Fruit fly (Drosophila melanogaster) whole organism, embryonic: Measurements from ENCODE around the gene CG5641.

Experiments used
- Atf6 ChIP-seq: fragments of 200-800 bp; sonication (Bioruptor generic); IDR thresholded peaks from 2 replicates; pipeline ENCODE4 v1.3.6; 2022; ENCODE audit warnings: missing biosample characterization, missing genetic modification characterization
- C15 ChIP-seq: fragments of 200-800 bp; sonication (Bioruptor generic); IDR thresholded peaks from 3 replicates; pipeline ENCODE4 v1.3.6; 2022; ENCODE audit warnings: missing biosample characterization, missing genetic modification characterization
- CG10274 ChIP-seq: fragments of 200-800 bp; sonication (Bioruptor generic); optimal IDR thresholded peaks from 3 replicates; lab custom pipeline; 2017; ENCODE audit warnings: missing biosample characterization, mild to moderate bottlenecking, missing genetic modification characterization
- CG10543 ChIP-seq: fragments of 200-800 bp; sonication (Bioruptor generic); optimal IDR thresholded peaks from 3 replicates; lab custom pipeline; 2017; ENCODE audit warnings: missing biosample characterization, mild to moderate bottlenecking, missing genetic modification characterization, moderate library complexity
- CG13287 ChIP-seq: fragments of 200-800 bp; sonication (Bioruptor generic); IDR thresholded peaks from 2 replicates; pipeline ENCODE4 v1.3.6; 2022; ENCODE audit warnings: missing biosample characterization, missing genetic modification characterization; ENCODE audit not compliant: partially characterized antibody
- CG15269 ChIP-seq: fragments of 200-800 bp; sonication (Bioruptor generic); optimal IDR thresholded peaks from 2 replicates; lab custom pipeline; 2018; ENCODE audit warnings: missing biosample characterization, mild to moderate bottlenecking, missing genetic modification characterization, moderate library complexity
- CG15514 ChIP-seq: fragments of 200-800 bp; sonication (Bioruptor generic); optimal IDR thresholded peaks from 3 replicates; lab custom pipeline; 2017; ENCODE audit warnings: missing biosample characterization, missing genetic modification characterization, mild to moderate bottlenecking, moderate library complexity, missing genetic modification reagents
- CG18011 ChIP-seq: fragments of 200-800 bp; sonication (Bioruptor generic); optimal IDR thresholded peaks from 2 replicates; lab custom pipeline; 2017; ENCODE audit warnings: missing biosample characterization, missing genetic modification characterization, mild to moderate bottlenecking, moderate library complexity, missing genotype
- CG2712 ChIP-seq: fragments of 200-800 bp; optimal IDR thresholded peaks from 3 replicates; lab custom pipeline; 2019; ENCODE audit warnings: missing biosample characterization, mild to moderate bottlenecking, missing genetic modification characterization, moderate library complexity
- CG3065 ChIP-seq: fragments of 200-800 bp; sonication (Bioruptor generic); optimal IDR thresholded peaks from 2 replicates; lab custom pipeline; 2016; ENCODE audit warnings: missing biosample characterization, missing genetic modification characterization
- CG33557 ChIP-seq: fragments of 200-800 bp; sonication (Bioruptor generic); optimal IDR thresholded peaks from 2 replicates; lab custom pipeline; 2019; ENCODE audit warnings: missing biosample characterization, mild to moderate bottlenecking, missing genetic modification characterization, moderate library complexity
- CG42726 ChIP-seq: fragments of 200-800 bp; sonication (Bioruptor generic); IDR thresholded peaks from 2 replicates; pipeline ENCODE4 v1.3.6; 2022; ENCODE audit warnings: missing biosample characterization, missing genetic modification characterization; ENCODE audit not compliant: partially characterized antibody
- CG8281 ChIP-seq: fragments of 200-800 bp; sonication (Bioruptor generic); optimal IDR thresholded peaks from 2 replicates; lab custom pipeline; 2018; ENCODE audit warnings: missing biosample characterization, mild to moderate bottlenecking, missing genetic modification characterization, moderate library complexity
- CG9727 ChIP-seq: fragments of 200-800 bp; sonication (Bioruptor generic); optimal IDR thresholded peaks from 3 replicates; lab custom pipeline; 2017; ENCODE audit warnings: missing biosample characterization, mild to moderate bottlenecking, missing genetic modification characterization
- CG9876 ChIP-seq: fragments of 200-800 bp; sonication (Bioruptor generic); optimal IDR thresholded peaks from 2 replicates; lab custom pipeline; 2016; ENCODE audit warnings: missing biosample characterization, missing genetic modification characterization
- CTCF ChIP-seq: fragments of 200-800 bp; sonication (Bioruptor generic); optimal IDR thresholded peaks from 2 replicates; lab custom pipeline; 2017; ENCODE audit warnings: missing biosample characterization, mild to moderate bottlenecking, missing genetic modification characterization, moderate library complexity
- Drgx ChIP-seq: fragments of 200-800 bp; sonication (Bioruptor generic); IDR thresholded peaks from 2 replicates; pipeline ENCODE4 v1.3.6; 2022; ENCODE audit warnings: missing biosample characterization, missing genetic modification characterization
- E2f2 ChIP-seq: fragments of 200-800 bp; sonication (Bioruptor generic); IDR thresholded peaks from 2 replicates; pipeline ENCODE4 v1.3.6; 2022; ENCODE audit warnings: missing biosample characterization, missing genetic modification characterization
- Ets65A ChIP-seq: fragments of 200-800 bp; sonication (Bioruptor generic); peaks from one replicate; lab custom pipeline; 2016; ENCODE audit warnings: missing biosample characterization, missing genetic modification characterization
- HLH4C ChIP-seq: fragments of 200-800 bp; sonication (Bioruptor generic); IDR thresholded peaks from 3 replicates; pipeline ENCODE4 v1.3.6; 2022; ENCODE audit warnings: missing biosample characterization, missing genetic modification characterization; ENCODE audit not compliant: partially characterized antibody
- HLHmδ ChIP-seq: fragments of 200-800 bp; sonication (Bioruptor generic); optimal IDR thresholded peaks from 2 replicates; lab custom pipeline; 2018; ENCODE audit warnings: missing biosample characterization, mild to moderate bottlenecking, missing genetic modification characterization, moderate library complexity
- HmgZ ChIP-seq: fragments of 200-800 bp; sonication (Bioruptor generic); optimal IDR thresholded peaks from 2 replicates; lab custom pipeline; 2018; ENCODE audit warnings: missing biosample characterization, mild to moderate bottlenecking, missing genetic modification characterization
- Jarid2 ChIP-seq: fragments of 200-800 bp; sonication (Bioruptor generic); optimal IDR thresholded peaks from 3 replicates; lab custom pipeline; 2017; ENCODE audit warnings: mild to moderate bottlenecking, missing biosample characterization, missing genetic modification reagents, missing genetic modification characterization
- Max ChIP-seq: fragments of 200-800 bp; sonication (Bioruptor generic); optimal IDR thresholded peaks from 2 replicates; lab custom pipeline; 2016; ENCODE audit warnings: missing biosample characterization, mild to moderate bottlenecking, missing genetic modification characterization
- NC2β ChIP-seq: fragments of 200-800 bp; sonication (Bioruptor generic); optimal IDR thresholded peaks from 2 replicates; lab custom pipeline; 2016; ENCODE audit warnings: missing biosample characterization, missing genetic modification characterization
- al ChIP-seq: fragments of 200-800 bp; sonication (Bioruptor generic); IDR thresholded peaks from 2 replicates; pipeline ENCODE4 v1.3.6; 2022; ENCODE audit warnings: missing biosample characterization, missing genetic modification characterization
- amos ChIP-seq: fragments of 200-800 bp; sonication (Bioruptor generic); IDR thresholded peaks from 2 replicates; pipeline ENCODE4 v1.3.6; 2022; ENCODE audit warnings: missing biosample characterization, missing genetic modification characterization; ENCODE audit not compliant: partially characterized antibody
- ash1 ChIP-seq: fragments of 200-800 bp; sonication (Bioruptor generic); optimal IDR thresholded peaks from 2 replicates; lab custom pipeline; 2018; ENCODE audit warnings: missing biosample characterization, mild to moderate bottlenecking, missing genetic modification characterization
- bbx ChIP-seq: fragments of 200-800 bp; sonication (Bioruptor generic); IDR thresholded peaks from 2 replicates; pipeline ENCODE4 v1.3.6; 2022; ENCODE audit warnings: missing biosample characterization, missing genetic modification characterization; ENCODE audit not compliant: partially characterized antibody
- chinmo ChIP-seq: fragments of 200-800 bp; sonication (Bioruptor generic); IDR thresholded peaks from 4 replicates; pipeline ENCODE4 v1.3.6; 2022; ENCODE audit warnings: missing biosample characterization, missing genetic modification characterization; ENCODE audit not compliant: partially characterized antibody
- chm ChIP-seq: fragments of 200-800 bp; sonication (Bioruptor generic); IDR thresholded peaks from 2 replicates; pipeline ENCODE4 v1.3.6; 2022; ENCODE audit warnings: missing biosample characterization, missing genetic modification characterization
- dysf ChIP-seq: fragments of 200-800 bp; sonication (Bioruptor generic); IDR thresholded peaks from 3 replicates; pipeline ENCODE4 v1.3.6; 2022; ENCODE audit warnings: missing biosample characterization, missing genetic modification characterization
- exex ChIP-seq: fragments of 200-800 bp; sonication (Bioruptor generic); optimal IDR thresholded peaks from 4 replicates; lab custom pipeline; 2018; ENCODE audit warnings: missing biosample characterization, mild to moderate bottlenecking, missing genetic modification characterization, moderate library complexity
- eyg ChIP-seq: fragments of 200-800 bp; sonication (Bioruptor generic); optimal IDR thresholded peaks from 3 replicates; lab custom pipeline; 2016; ENCODE audit warnings: missing biosample characterization, missing genetic modification characterization
- grau ChIP-seq: fragments of 200-800 bp; optimal IDR thresholded peaks from 3 replicates; lab custom pipeline; 2019; ENCODE audit warnings: missing biosample characterization, mild to moderate bottlenecking, missing genetic modification characterization, moderate library complexity
- gro ChIP-seq: fragments of 200-800 bp; sonication (Bioruptor generic); optimal IDR thresholded peaks from 2 replicates; lab custom pipeline; 2016; ENCODE audit warnings: missing biosample characterization, missing genetic modification characterization
- hbn ChIP-seq: fragments of 200-800 bp; sonication (Bioruptor generic); IDR thresholded peaks from 2 replicates; pipeline ENCODE4 v1.3.6; 2022; ENCODE audit warnings: missing biosample characterization, missing genetic modification characterization; ENCODE audit not compliant: partially characterized antibody
- inv ChIP-seq: fragments of 200-800 bp; sonication (Bioruptor generic); IDR thresholded peaks from 2 replicates; pipeline ENCODE4 v1.3.6; 2022; ENCODE audit warnings: missing biosample characterization, missing genetic modification characterization; ENCODE audit not compliant: partially characterized antibody
- knrl ChIP-seq: fragments of 200-800 bp; sonication (Bioruptor generic); IDR thresholded peaks from 3 replicates; pipeline ENCODE4 v1.3.6; 2022; ENCODE audit warnings: missing biosample characterization, missing genetic modification characterization; ENCODE audit not compliant: partially characterized antibody
- mirr ChIP-seq: fragments of 200-800 bp; sonication (Bioruptor generic); optimal IDR thresholded peaks from 3 replicates; lab custom pipeline; 2018; ENCODE audit warnings: missing biosample characterization, mild to moderate bottlenecking, missing genetic modification characterization
- nerfin-2 ChIP-seq: fragments of 200-800 bp; sonication (Bioruptor generic); IDR thresholded peaks from 2 replicates; pipeline ENCODE4 v1.3.6; 2022; ENCODE audit warnings: missing biosample characterization, missing genetic modification characterization; ENCODE audit not compliant: partially characterized antibody
- sd ChIP-seq: fragments of 200-800 bp; sonication (Bioruptor generic); optimal IDR thresholded peaks from 3 replicates; lab custom pipeline; 2018; ENCODE audit warnings: missing biosample characterization, mild to moderate bottlenecking, missing genetic modification characterization, moderate library complexity
- sens ChIP-seq: fragments of 200-800 bp; sonication (Bioruptor generic); peaks from one replicate; lab custom pipeline; 2016; ENCODE audit warnings: missing biosample characterization, missing genetic modification characterization
- sna ChIP-seq: fragments of 200-800 bp; sonication (Bioruptor generic); IDR thresholded peaks from 2 replicates; pipeline ENCODE4 v1.3.6; 2022; ENCODE audit warnings: missing biosample characterization, missing genetic modification characterization; ENCODE audit not compliant: partially characterized antibody
- sug ChIP-seq: fragments of 200-800 bp; optimal IDR thresholded peaks from 2 replicates; lab custom pipeline; 2019; ENCODE audit warnings: missing biosample characterization, mild to moderate bottlenecking, missing genetic modification characterization, moderate library complexity
- tna ChIP-seq: fragments of 200-800 bp; sonication (Bioruptor generic); IDR thresholded peaks from 2 replicates; pipeline ENCODE4 v1.3.6; 2022; ENCODE audit warnings: missing biosample characterization, missing genetic modification characterization; ENCODE audit not compliant: partially characterized antibody

Gene CG5641

dm6 chr3R:12401672-12402296, 27.3 kb downstream of the CG5641 start, which contains the start of gene DNAlig3 (continued):
- TF ChIP-seq knrl (GFP tag; lab: Robert Waterston, UW) (0 out of 3 replicates have a peak, but pooled peaks have one; percentile 28), sna (peak; percentile 62), hbn (peak; percentile 48), HLHmδ (GFP tag; lab: Kevin White, UChicago) (peak; percentile 65), tna (GFP tag; lab: Robert Waterston, UW) (0 out of 2 replicates have a peak, but pooled peaks have one; percentile 25), E2f2 (GFP tag; lab: Robert Waterston, UW) (peak; percentile 89), CTCF (peak; percentile 45), CG33557 (no peak), Drgx (GFP tag; lab: Robert Waterston, UW) (peak; percentile 49; the same call in 1 of the 2 replicates), inv (GFP tag; lab: Robert Waterston, UW) (peak; percentile 25; the same call in 1 of the 2 replicates)
- TF ChIP-seq, all 482 proteins: peak for 61

- TF ChIP-seq nerfin-2 (GFP tag; lab: Robert Waterston, UW) (0 out of 2 replicates have a peak, but pooled peaks have one; percentile 20), Jarid2 (GFP tag; lab: Kevin White, UChicago) (peak; percentile 54), sd (tag; lab: Kevin White, UChicago) (no peak), exex (tag; lab: Kevin White, UChicago) (peak; percentile 53), dysf (GFP tag; lab: Robert Waterston, UW) (0 out of 3 replicates have a peak, but pooled peaks have one; percentile 22), CG42726 (peak; percentile 46; the same call in 1 of the 2 replicates), Atf6 (GFP tag; lab: Robert Waterston, UW) (0 out of 2 replicates have a peak, but pooled peaks have one; percentile 7), HLH4C (GFP tag; lab: Robert Waterston, UW) (no peak), eyg (GFP tag; lab: Kevin White, UChicago) (no peak), CG10543 (peak; percentile 79), ash1 (no peak), chinmo (0 out of 4 replicates have a peak, but pooled peaks have one; percentile 43), CG10274 (GFP tag; lab: Kevin White, UChicago) (peak; percentile 63), amos (peak; percentile 33; the same call in 1 of the 2 replicates), CG13287 (GFP tag; lab: Robert Waterston, UW) (peak; percentile 25; the same call in 1 of the 2 replicates), al (GFP tag; lab: Robert Waterston, UW) (no peak), Ets65A (GFP tag; lab: Kevin White, UChicago) (peak; percentile 50), grau (tag; lab: Kevin White, UChicago) (no peak), CG18011 (GFP tag; lab: Kevin White, UChicago) (peak; percentile 9), CG9727 (GFP tag; lab: Kevin White, UChicago) (no peak), sug (tag; lab: Kevin White, UChicago) (peak; percentile 2), Max (GFP tag; lab: Kevin White, UChicago) (no peak), NC2β (GFP tag; lab: Kevin White, UChicago) (no peak), gro (GFP tag; lab: Kevin White, UChicago) (peak; percentile 14), CG3065 (GFP tag; lab: Kevin White, UChicago) (no peak), C15 (GFP tag; lab: Robert Waterston, UW) (no peak), HmgZ (tag; lab: Kevin White, UChicago) (peak; percentile 13), mirr (GFP tag; lab: Kevin White, UChicago) (peak; percentile 69), bbx (GFP tag; lab: Robert Waterston, UW) (0 out of 2 replicates have a peak, but pooled peaks have one; percentile 9), sens (GFP tag; lab: Kevin White, UChicago) (peak; percentile 1), chm (GFP tag; lab: Robert Waterston, UW) (peak; percentile 43), CG9876 (GFP tag; lab: Kevin White, UChicago) (no peak), CG15514 (GFP tag; lab: Kevin White, UChicago) (peak; percentile 3), CG8281 (tag; lab: Kevin White, UChicago) (peak; percentile 8), CG15269 (no peak), CG2712 (tag; lab: Kevin White, UChicago) (no peak)
Measured at dm6 chr3R:12398620-12399247, 30.3 kb downstream of the CG5641 start, which contains the start of gene Cyp9f3. Gene Cyp9f3 (minus strand): TSS chr3R:12398929.
